Worm (Caenorhabditis elegans): ENCODE results near the gene K08D9.9.

ce11 chrV:3230597-3230996 is 5.9 kb downstream of the K08D9.9 start, which contains the start of gene K08D9.10:
- no peak for TF ChIP-seq him-1 (tag; optimal IDR thresholded peaks at IDR 0.05)
- TF ChIP-seq W03F9.2 (tag; optimal IDR thresholded peaks at IDR 0.05), result no peak
- TF ChIP-seq dao-5 (tag; optimal IDR thresholded peaks at IDR 0.05), result no peak

Data from whole organism, L4/young adult.